Worm (Caenorhabditis elegans) whole organism, L1 larva: ENCODE results near the gene ttr-42.

Source experiments
- Y116A8C.19 ChIP-seq: sonication (generic microtip); optimal IDR thresholded peaks from 2 replicates; lab custom pipeline; 2016; ENCODE audit warnings: missing compliant biosample characterization, missing genetic modification characterization, borderline replicate concordance
- aly-2 ChIP-seq: fragments of 150-350 bp; optimal IDR thresholded peaks from 2 replicates; lab custom pipeline; 2014; ENCODE audit warnings: missing biosample characterization, missing genetic modification characterization
- blmp-1 ChIP-seq: fragments of 150-350 bp; optimal IDR thresholded peaks from 2 replicates; lab custom pipeline; 2014; ENCODE audit warnings: missing biosample characterization, missing genetic modification characterization
- ceh-82 ChIP-seq, 3 experiments: fragments of 150-350 bp in 1 of 3; sonication (generic microtip) in 2 of 3; optimal IDR thresholded peaks; 2 replicates each; lab custom pipeline; 2014 to 2017; ENCODE audit warnings: missing biosample characterization in 3 of 3, missing genetic modification characterization in 3 of 3
- ceh-90 ChIP-seq: sonication (generic microtip); optimal IDR thresholded peaks from 2 replicates; lab custom pipeline; 2016; ENCODE audit warnings: missing genetic modification characterization, missing compliant biosample characterization
- ces-1 ChIP-seq: fragments of 150-350 bp; optimal IDR thresholded peaks from 2 replicates; lab custom pipeline; 2014; ENCODE audit warnings: missing biosample characterization, missing genetic modification reagents, missing genetic modification characterization
- dsc-1 ChIP-seq: sonication (generic microtip); optimal IDR thresholded peaks from 2 replicates; lab custom pipeline; 2016; ENCODE audit warnings: mild to moderate bottlenecking, missing genetic modification characterization, missing compliant biosample characterization
- efl-3 ChIP-seq: fragments of 200-800 bp; sonication (Bioruptor generic); optimal IDR thresholded peaks from 2 replicates; lab custom pipeline; 2018; ENCODE audit warnings: mild to moderate bottlenecking, missing genetic modification characterization, missing compliant biosample characterization
- elt-2 ChIP-seq: sonication (generic microtip); optimal IDR thresholded peaks from 2 replicates; lab custom pipeline; 2016; ENCODE audit warnings: missing genetic modification characterization, mild to moderate bottlenecking, inconsistent platforms, missing compliant biosample characterization, missing genetic modification reagents
- ets-5 ChIP-seq: fragments of 200-800 bp; sonication (Bioruptor generic); IDR thresholded peaks from 2 replicates; pipeline ENCODE4 v1.3.6; 2022; ENCODE audit warnings: missing genetic modification characterization, missing compliant biosample characterization
- fkh-10 ChIP-seq: sonication (generic microtip); optimal IDR thresholded peaks from 2 replicates; lab custom pipeline; 2017; ENCODE audit warnings: missing biosample characterization, missing genetic modification reagents, missing genetic modification characterization
- fkh-4 ChIP-seq: sonication (generic microtip); optimal IDR thresholded peaks from 2 replicates; lab custom pipeline; 2016; ENCODE audit warnings: missing compliant biosample characterization, missing genetic modification characterization, borderline replicate concordance
- fkh-8 ChIP-seq: sonication (generic microtip); optimal IDR thresholded peaks from 2 replicates; lab custom pipeline; 2016; ENCODE audit warnings: mild to moderate bottlenecking, missing genetic modification characterization, missing compliant biosample characterization
- grh-1 ChIP-seq: fragments of 200-800 bp; sonication (Bioruptor generic); IDR thresholded peaks from 2 replicates; pipeline ENCODE4 v1.3.6; 2022; ENCODE audit warnings: missing genetic modification reagents, missing genetic modification characterization, missing compliant biosample characterization
- lin-14 ChIP-seq: fragments of 200-800 bp; sonication (Bioruptor generic); optimal IDR thresholded peaks from 2 replicates; lab custom pipeline; 2018; ENCODE audit warnings: mild to moderate bottlenecking, missing genetic modification characterization, moderate library complexity, missing compliant biosample characterization
- lin-35 ChIP-seq, 2 experiments: fragments of 150-350 bp; optimal IDR thresholded peaks; 2 replicates each; lab custom pipeline; 2014; ENCODE audit warnings: missing biosample characterization in 2 of 2, missing genetic modification characterization in 2 of 2, missing genetic modification reagents in 2 of 2
- lin-39 ChIP-seq: fragments of 150-350 bp; optimal IDR thresholded peaks from 2 replicates; lab custom pipeline; 2014; ENCODE audit warnings: missing biosample characterization, missing genetic modification reagents, missing genetic modification characterization
- lir-3 ChIP-seq: sonication (generic microtip); optimal IDR thresholded peaks from 2 replicates; lab custom pipeline; 2016; ENCODE audit warnings: mild to moderate bottlenecking, missing genetic modification characterization, moderate library complexity, missing compliant biosample characterization; ENCODE audit not compliant: poor library complexity
- lsy-2 ChIP-seq, 2 experiments: fragments of 150-350 bp; optimal IDR thresholded peaks; 2 replicates each; lab custom pipeline; 2014; ENCODE audit warnings: missing biosample characterization in 2 of 2, missing genetic modification characterization in 2 of 2
- mdl-1 ChIP-seq, 2 experiments: fragments of 150-350 bp; optimal IDR thresholded peaks; 2 replicates each; lab custom pipeline; 2014 to 2017; ENCODE audit warnings: missing biosample characterization in 2 of 2, missing genetic modification characterization in 2 of 2, inconsistent platforms in 1 of 2
- nhr-11 ChIP-seq: fragments of 150-350 bp; optimal IDR thresholded peaks from 2 replicates; lab custom pipeline; 2014; ENCODE audit warnings: missing biosample characterization, missing genetic modification characterization
- nhr-12 ChIP-seq: sonication (generic microtip); optimal IDR thresholded peaks from 2 replicates; lab custom pipeline; 2017; ENCODE audit warnings: missing biosample characterization, missing genetic modification characterization
- nhr-19 ChIP-seq: fragments of 200-800 bp; sonication (Bioruptor generic); conservative IDR thresholded peaks from 2 replicates; pipeline ENCODE4 v1.3.6; 2022; ENCODE audit warnings: missing genetic modification characterization, missing compliant biosample characterization
- nhr-20 ChIP-seq: sonication (generic microtip); optimal IDR thresholded peaks from 2 replicates; lab custom pipeline; 2016; ENCODE audit warnings: mild to moderate bottlenecking, missing genetic modification characterization, missing compliant biosample characterization
- nhr-237 ChIP-seq: fragments of 150-350 bp; optimal IDR thresholded peaks from 2 replicates; lab custom pipeline; 2014; ENCODE audit warnings: missing biosample characterization, missing genetic modification characterization
- nhr-47 ChIP-seq: sonication (generic microtip); optimal IDR thresholded peaks from 2 replicates; lab custom pipeline; 2016; ENCODE audit warnings: mild to moderate bottlenecking, missing genetic modification characterization, moderate library complexity, missing compliant biosample characterization
- nhr-71 ChIP-seq: sonication (generic microtip); optimal IDR thresholded peaks from 2 replicates; lab custom pipeline; 2016; ENCODE audit warnings: mild to moderate bottlenecking, missing genetic modification characterization, moderate library complexity, missing compliant biosample characterization
- nhr-77 ChIP-seq: fragments of 150-350 bp; optimal IDR thresholded peaks from 2 replicates; lab custom pipeline; 2014; ENCODE audit warnings: missing biosample characterization, missing genetic modification characterization
- pax-3 ChIP-seq: fragments of 200-800 bp; sonication (Bioruptor generic); optimal IDR thresholded peaks from 2 replicates; lab custom pipeline; 2018; ENCODE audit warnings: mild to moderate bottlenecking, missing genetic modification characterization, moderate library complexity, missing compliant biosample characterization
- pqm-1 ChIP-seq: sonication (generic microtip); optimal IDR thresholded peaks from 3 replicates; lab custom pipeline; 2017; ENCODE audit warnings: missing biosample characterization, missing genetic modification characterization
- rnt-1 ChIP-seq: sonication (generic microtip); optimal IDR thresholded peaks from 2 replicates; lab custom pipeline; 2016; ENCODE audit warnings: mild to moderate bottlenecking, missing genetic modification characterization, moderate library complexity, missing compliant biosample characterization
- skn-1 ChIP-seq: fragments of 150-350 bp; optimal IDR thresholded peaks from 2 replicates; lab custom pipeline; 2014; ENCODE audit warnings: missing biosample characterization, missing genetic modification characterization
- snu-23 ChIP-seq: sonication (generic microtip); optimal IDR thresholded peaks from 2 replicates; lab custom pipeline; 2016; ENCODE audit warnings: missing genetic modification characterization, missing compliant biosample characterization
- sox-4 ChIP-seq: sonication (generic microtip); optimal IDR thresholded peaks from 2 replicates; lab custom pipeline; 2016; ENCODE audit warnings: missing genetic modification characterization, missing compliant biosample characterization
- tbx-2 ChIP-seq: sonication (generic microtip); optimal IDR thresholded peaks from 2 replicates; lab custom pipeline; 2016; ENCODE audit warnings: missing genetic modification characterization, missing compliant biosample characterization
- unc-130 ChIP-seq: fragments of 150-350 bp; optimal IDR thresholded peaks from 2 replicates; lab custom pipeline; 2017; ENCODE audit warnings: missing biosample characterization, missing genetic modification characterization, inconsistent platforms
- unc-86 ChIP-seq: sonication (generic microtip); optimal IDR thresholded peaks from 2 replicates; lab custom pipeline; 2016; ENCODE audit warnings: missing genetic modification characterization, missing compliant biosample characterization
- unc-98 ChIP-seq: fragments of 200-800 bp; sonication (Bioruptor generic); IDR thresholded peaks from 2 replicates; pipeline ENCODE4 v1.3.6; 2022; ENCODE audit warnings: missing genetic modification characterization, missing compliant biosample characterization
- ztf-11 ChIP-seq, 2 experiments: sonication (generic microtip); optimal IDR thresholded peaks; 2 replicates each; lab custom pipeline; 2016 to 2017; ENCODE audit warnings: missing genetic modification characterization in 2 of 2, missing biosample characterization in 1 of 2, missing compliant biosample characterization in 1 of 2
- ztf-4 ChIP-seq: fragments of 150-350 bp; optimal IDR thresholded peaks from 2 replicates; lab custom pipeline; 2014; ENCODE audit warnings: missing biosample characterization, missing genetic modification characterization

ttr-42 gene

ce11 chrX:2569040-2569439 is 8.5 kb upstream of the ttr-42 start (continued):
- TF ChIP-seq unc-98 (GFP tag; lab: Robert Waterston, UW) (no peak), nhr-77 (tag; lab: Kevin White, UChicago) (no peak), ceh-90 (tag; lab: Kevin White, UChicago) (no peak), ces-1 (GFP tag; lab: Kevin White, UChicago) (no peak), sox-4 (no peak), pax-3 (tag; lab: Kevin White, UChicago) (no peak), nhr-19 (GFP tag; lab: Robert Waterston, UW) (no peak; the same call in 1 of the 2 replicates), nhr-12 (tag; lab: Kevin White, UChicago) (no peak), lin-35 (GFP tag; optimal IDR thresholded peaks at IDR 0.05; lab: Kevin White, UChicago) (peak in 1 of 2 experiments; percentile 30), dsc-1 (tag; lab: Kevin White, UChicago) (no peak), nhr-47 (no peak), Y116A8C.19 (tag; lab: Kevin White, UChicago) (no peak), ztf-11 (tag; optimal IDR thresholded peaks at IDR 0.05; lab: Kevin White, UChicago) (no peak), ceh-82 (tag; optimal IDR thresholded peaks at IDR 0.05; lab: Kevin White, UChicago) (no peak), nhr-11 (tag; lab: Kevin White, UChicago) (no peak), grh-1 (GFP tag; lab: Robert Waterston, UW) (no peak), unc-130 (tag; lab: Kevin White, UChicago) (peak; percentile 14), ztf-4 (no peak), nhr-71 (peak; percentile 35)

ce11 chrX:2572646-2573149 is 4.8 kb upstream of the ttr-42 start, which contains the start of the genes ccd-5 and F52H2.1:
ccd-5 (minus strand) TSS chrX:2572653.
F52H2.1 (plus strand) TSS chrX:2573099.
- peak in 1 of 3 experiments; percentile 53 for TF ChIP-seq ceh-82 (tag; optimal IDR thresholded peaks at IDR 0.05; lab: Kevin White, UChicago)
- no peak for TF ChIP-seq blmp-1 (tag; lab: Kevin White, UChicago)
- TF ChIP-seq lsy-2 (tag; optimal IDR thresholded peaks at IDR 0.05; lab: Kevin White, UChicago): peak in 1 of 2 experiments; percentile 33
- no peak for TF ChIP-seq lir-3
- TF ChIP-seq nhr-47: peak; percentile 25
- peak; percentile 56 for TF ChIP-seq fkh-8 (tag; lab: Kevin White, UChicago)
- peak; percentile 20 for TF ChIP-seq snu-23 (GFP tag; lab: Kevin White, UChicago)
- TF ChIP-seq nhr-237 (tag; lab: Kevin White, UChicago): no peak
- no peak for TF ChIP-seq efl-3 (GFP tag; lab: Kevin White, UChicago)
- peak; percentile 52 for TF ChIP-seq rnt-1
- TF ChIP-seq fkh-4 (tag; lab: Kevin White, UChicago): no peak
- peak; percentile 14 for TF ChIP-seq nhr-71
- peak; percentile 78 for TF ChIP-seq skn-1 (tag; lab: Kevin White, UChicago)
- peak; percentile 71 for TF ChIP-seq lin-14 (GFP tag; lab: Kevin White, UChicago)
- TF ChIP-seq aly-2 (tag; lab: Kevin White, UChicago): no peak
- TF ChIP-seq ces-1 (GFP tag; lab: Kevin White, UChicago): no peak

- TF ChIP-seq lsy-2 (tag; optimal IDR thresholded peaks at IDR 0.05; lab: Kevin White, UChicago): peak in 1 of 2 experiments; percentile 5
- no peak for TF ChIP-seq ets-5
- no peak for TF ChIP-seq fkh-8 (tag; lab: Kevin White, UChicago)
- no peak for TF ChIP-seq fkh-10 (GFP tag; lab: Kevin White, UChicago)
- TF ChIP-seq lin-14 (GFP tag; lab: Kevin White, UChicago): peak; percentile 9
- TF ChIP-seq mdl-1 (tag; optimal IDR thresholded peaks at IDR 0.05; lab: Kevin White, UChicago): peak in 1 of 2 experiments; percentile 4
- TF ChIP-seq lin-35 (GFP tag; optimal IDR thresholded peaks at IDR 0.05; lab: Kevin White, UChicago): peak in 1 of 2 experiments; percentile 26
- peak; percentile 20 for TF ChIP-seq pqm-1 (tag; lab: Kevin White, UChicago)
- peak; percentile 31 for TF ChIP-seq nhr-20 (tag; lab: Kevin White, UChicago)
- peak; percentile 94 for TF ChIP-seq elt-2 (tag; lab: Kevin White, UChicago)
- no peak for TF ChIP-seq lir-3
- no peak for TF ChIP-seq dsc-1 (tag; lab: Kevin White, UChicago)
- TF ChIP-seq unc-130 (tag; lab: Kevin White, UChicago): no peak
- no peak for TF ChIP-seq unc-86 (tag; lab: Kevin White, UChicago)
- peak; percentile 34 for TF ChIP-seq nhr-71
- TF ChIP-seq tbx-2: no peak
- TF ChIP-seq lin-39 (tag; lab: Kevin White, UChicago): no peak
- TF ChIP-seq, all 84 proteins: peak for 8
Observed at ce11 chrX:2580524-2580981, 3.0 kb downstream of the ttr-42 start, which contains the start of gene H01M10.1. H01M10.1 (minus strand) TSS chrX:2580574.
